Worm (Caenorhabditis elegans): ENCODE data around the gene ddo-1.

Gene ddo-1

ce11 chrV:17800538-17800937, 23.5 kb upstream of the ddo-1 start, which contains the start of gene srh-287:
TSS of gene srh-287 (plus strand) at chrV:17800838.
- TF ChIP-seq ceh-58 (GFP tag; IDR thresholded peaks at IDR 0.05), result no peak
- no peak for TF ChIP-seq Y79H2A.3 (GFP tag; conservative IDR thresholded peaks at IDR 0.05)
- no peak for TF ChIP-seq cebp-1 (GFP tag; IDR thresholded peaks at IDR 0.05)
- TF ChIP-seq cebp-1 (tag; optimal IDR thresholded peaks at IDR 0.05), result no peak
- TF ChIP-seq nfya-2 (GFP tag; IDR thresholded peaks at IDR 0.05), result no peak
- no peak for TF ChIP-seq attf-5 (GFP tag; optimal IDR thresholded peaks at IDR 0.05)
- no peak for TF ChIP-seq K12H6.12 (tag; optimal IDR thresholded peaks at IDR 0.05)
- no peak for TF ChIP-seq nfya-1 (tag; optimal IDR thresholded peaks at IDR 0.05; ENCODE audit: borderline replicate concordance, insufficient read depth)
- no peak for TF ChIP-seq bed-1 (GFP tag; IDR thresholded peaks at IDR 0.05)
- TF ChIP-seq F33H1.4 (GFP tag; IDR thresholded peaks at IDR 0.05), result no peak
- TF ChIP-seq F10E7.11 (tag; optimal IDR thresholded peaks at IDR 0.05), result no peak
- TF ChIP-seq nhr-80 (tag; optimal IDR thresholded peaks at IDR 0.05), result no peak
- TF ChIP-seq madf-6 (GFP tag; IDR thresholded peaks at IDR 0.05), result no peak
- no peak for TF ChIP-seq lsl-1 (GFP tag; optimal IDR thresholded peaks at IDR 0.05)
- no peak for TF ChIP-seq xnd-1 (tag; optimal IDR thresholded peaks at IDR 0.05)
- no peak for TF ChIP-seq attf-6 (GFP tag; IDR thresholded peaks at IDR 0.05)
- no peak for TF ChIP-seq F49E8.2 (tag; optimal IDR thresholded peaks at IDR 0.05; ENCODE audit: insufficient read depth)
- no peak for TF ChIP-seq hlh-12 (tag; optimal IDR thresholded peaks at IDR 0.05)

ce11 chrV:17798789-17799188, 21.8 kb upstream of the ddo-1 start, which contains the start of gene srx-18:
TSS of gene srx-18 (minus strand) at chrV:17798889.
- TF ChIP-seq C06A6.2 (GFP tag; conservative IDR thresholded peaks at IDR 0.05) (no peak), madf-8 (GFP tag; conservative IDR thresholded peaks at IDR 0.05) (no peak), F37B4.10 (GFP tag; IDR thresholded peaks at IDR 0.05) (no peak), ZK185.1 (tag; optimal IDR thresholded peaks at IDR 0.05; ENCODE audit: poor library complexity, severe bottlenecking) (no peak), nhr-120 (GFP tag; IDR thresholded peaks at IDR 0.05) (no peak), T26A5.8 (tag; optimal IDR thresholded peaks at IDR 0.05) (no peak), ztf-26 (tag; optimal IDR thresholded peaks at IDR 0.05) (no peak), hsf-1 (GFP tag; IDR thresholded peaks at IDR 0.05) (no peak), F33H1.4 (GFP tag; IDR thresholded peaks at IDR 0.05) (no peak), lin-54 (GFP tag; optimal IDR thresholded peaks at IDR 0.05) (no peak), akir-1 (GFP tag; optimal IDR thresholded peaks at IDR 0.05) (no peak), Y53F4B.3 (GFP tag; IDR thresholded peaks at IDR 0.05) (no peak)

- TF ChIP-seq athp-1 (tag; optimal IDR thresholded peaks at IDR 0.05) (no peak), ama-1 (optimal IDR thresholded peaks at IDR 0.05) (no peak), ama-1 (GFP tag; optimal IDR thresholded peaks at IDR 0.05) (no peak), tbp1 (GFP tag; optimal IDR thresholded peaks at IDR 0.05) (no peak), ztf-25 (GFP tag; IDR thresholded peaks at IDR 0.05) (no peak), attf-5 (GFP tag; optimal IDR thresholded peaks at IDR 0.05) (no peak), egrh-3 (GFP tag; IDR thresholded peaks at IDR 0.05) (no peak), ztf-6 (GFP tag; IDR thresholded peaks at IDR 0.05) (no peak), hmg-20 (GFP tag; IDR thresholded peaks at IDR 0.05) (no peak), Y79H2A.3 (GFP tag; conservative IDR thresholded peaks at IDR 0.05) (no peak), xnd-1 (tag; optimal IDR thresholded peaks at IDR 0.05) (no peak), B0035.1 (tag; optimal IDR thresholded peaks at IDR 0.05) (no peak), unc-62 (GFP tag; optimal IDR thresholded peaks at IDR 0.05) (no peak), pha-4 (tag; optimal IDR thresholded peaks at IDR 0.05) (no peak), lin-54 (GFP tag; optimal IDR thresholded peaks at IDR 0.05) (no peak), sdz-38 (tag; optimal IDR thresholded peaks at IDR 0.05) (no peak), ceh-27 (GFP tag; optimal IDR thresholded peaks at IDR 0.05) (no peak), ets-4 (GFP tag; optimal IDR thresholded peaks at IDR 0.05) (no peak), snpc-3.4 (tag; optimal IDR thresholded peaks at IDR 0.05) (no peak), T07F8.4 (tag; optimal IDR thresholded peaks at IDR 0.05) (no peak)
Measured at ce11 chrV:17795655-17796054, 18.6 kb upstream of the ddo-1 start, which contains the start of gene srh-288. TSS of gene srh-288 (minus strand) at chrV:17795755.
